Worm (Caenorhabditis elegans): ENCODE results near the gene fbxa-69.
"Not testable (repeated sequence)": the region's sequence is repeated elsewhere in the genome, so short reads cannot be mapped to it uniquely, and the experiment has no call there.

ce11 chrV:15807420-15807819 is 8.4 kb downstream of the fbxa-69 start, which contains the start of gene srsx-38:
- TF ChIP-seq nhr-237 (tag; optimal IDR thresholded peaks at IDR 0.05); lin-13 (tag; optimal IDR thresholded peaks at IDR 0.05); sptf-1 (tag; optimal IDR thresholded peaks at IDR 0.05); hlh-1 (tag; optimal IDR thresholded peaks at IDR 0.05); mab-5 (tag; optimal IDR thresholded peaks at IDR 0.05); nhr-28 (tag; optimal IDR thresholded peaks at IDR 0.05); unc-62 (GFP tag; optimal IDR thresholded peaks at IDR 0.05); blmp-1 (tag; optimal IDR thresholded peaks at IDR 0.05); nhr-76 (tag; optimal IDR thresholded peaks at IDR 0.05); lin-32 (GFP tag; optimal IDR thresholded peaks at IDR 0.05); nhr-2 (tag; optimal IDR thresholded peaks at IDR 0.05); ham-2 (GFP tag; optimal IDR thresholded peaks at IDR 0.05); elt-3 (tag; optimal IDR thresholded peaks at IDR 0.05): not testable (repeated sequence)

All from whole organism, mixed stage, embryonic.